Fruit fly (Drosophila melanogaster) whole organism, wandering third instar larva: ENCODE measurements around the gene CG34176.

Experiments used
- Abd-B ChIP-seq: fragments of >200 bp; optimal IDR thresholded peaks from 2 replicates; lab custom pipeline; 2017; ENCODE audit warnings: missing biosample characterization, missing genetic modification characterization
- CG32264 ChIP-seq: fragments of 200-800 bp; sonication (Bioruptor generic); optimal IDR thresholded peaks from 2 replicates; lab custom pipeline; 2016; ENCODE audit warnings: missing biosample characterization, missing genetic modification characterization
- CG9705 ChIP-seq: fragments of 200-800 bp; sonication (Bioruptor generic); optimal IDR thresholded peaks from 2 replicates; lab custom pipeline; 2018; ENCODE audit warnings: missing biosample characterization, mild to moderate bottlenecking, missing genetic modification characterization
- CrebA ChIP-seq: fragments of 200-800 bp; sonication (Bioruptor generic); optimal IDR thresholded peaks from 2 replicates; lab custom pipeline; 2016; ENCODE audit warnings: missing biosample characterization, mild to moderate bottlenecking, missing genetic modification characterization, borderline replicate concordance
- Dfd ChIP-seq: fragments of >200 bp; optimal IDR thresholded peaks from 2 replicates; lab custom pipeline; 2017; ENCODE audit warnings: missing biosample characterization, missing genetic modification characterization
- GATAd ChIP-seq: sonication (Bioruptor generic); optimal IDR thresholded peaks from 2 replicates; lab custom pipeline; 2016; ENCODE audit warnings: missing biosample characterization, missing genetic modification characterization
- HLH106 ChIP-seq: fragments of 200-800 bp; optimal IDR thresholded peaks from 3 replicates; lab custom pipeline; 2019; ENCODE audit warnings: missing biosample characterization, mild to moderate bottlenecking, missing genetic modification characterization, moderate library complexity
- Hnf4 ChIP-seq: fragments of 200-800 bp; sonication (Bioruptor generic); optimal IDR thresholded peaks from 2 replicates; lab custom pipeline; 2016; ENCODE audit warnings: missing biosample characterization, mild to moderate bottlenecking, missing genetic modification characterization
- Jra ChIP-seq: sonication (Bioruptor generic); optimal IDR thresholded peaks from 2 replicates; lab custom pipeline; 2016; ENCODE audit warnings: missing biosample characterization, missing genetic modification characterization
- Mio ChIP-seq: sonication (Bioruptor generic); optimal IDR thresholded peaks from 2 replicates; lab custom pipeline; 2016; ENCODE audit warnings: missing biosample characterization, missing genetic modification characterization
- Myc ChIP-seq: fragments of >200 bp; optimal IDR thresholded peaks from 2 replicates; lab custom pipeline; 2017
- N ChIP-seq: fragments of >200 bp; optimal IDR thresholded peaks from 2 replicates; lab custom pipeline; 2018; ENCODE audit warnings: missing biosample characterization, missing external identifiers, missing genetic modification characterization
- OdsH ChIP-seq: fragments of 200-800 bp; sonication (Bioruptor generic); optimal IDR thresholded peaks from 2 replicates; lab custom pipeline; 2016; ENCODE audit warnings: missing biosample characterization, mild to moderate bottlenecking, missing genetic modification characterization
- Rel ChIP-seq, 2 experiments: fragments of 200-800 bp; sonication (Bioruptor generic) in 1 of 2; optimal IDR thresholded peaks; 2 replicates in 1 of 2; 3 replicates in 1 of 2; lab custom pipeline; 2016 to 2019; ENCODE audit warnings: mild to moderate bottlenecking in 2 of 2, missing biosample characterization in 2 of 2, missing genetic modification characterization in 2 of 2, moderate library complexity in 1 of 2
- Sp1 ChIP-seq: fragments of 200-800 bp; sonication (Bioruptor generic); optimal IDR thresholded peaks from 3 replicates; lab custom pipeline; 2019; ENCODE audit warnings: missing biosample characterization, mild to moderate bottlenecking, missing genetic modification characterization, moderate library complexity
- Vsx2 ChIP-seq: fragments of 200-300, 225-300 bp; sonication (Bioruptor generic); optimal IDR thresholded peaks from 2 replicates; lab custom pipeline; 2018; ENCODE audit warnings: missing biosample characterization, missing genetic modification characterization; ENCODE audit not compliant: partially characterized antibody
- br ChIP-seq: fragments of 200-800 bp; sonication (Bioruptor generic); optimal IDR thresholded peaks from 2 replicates; lab custom pipeline; 2016; ENCODE audit warnings: missing biosample characterization, missing genetic modification characterization
- brk ChIP-seq: fragments of 200-800 bp; sonication (Bioruptor generic); optimal IDR thresholded peaks from 2 replicates; lab custom pipeline; 2016; ENCODE audit warnings: missing biosample characterization, mild to moderate bottlenecking, missing genetic modification characterization
- dl ChIP-seq, 2 experiments: fragments of 175-275, 200-275 bp in 1 of 2; fragments of 200-275 bp in 1 of 2; sonication (Bioruptor generic); optimal IDR thresholded peaks; lab custom pipeline; 2018; ENCODE audit warnings: mild to moderate bottlenecking in 2 of 2, missing biosample characterization in 2 of 2, missing genetic modification characterization in 2 of 2, moderate library complexity in 2 of 2; ENCODE audit not compliant: partially characterized antibody in 2 of 2, insufficient read depth in 1 of 2
- dmrt93B ChIP-seq: fragments of 200-800 bp; sonication (Bioruptor generic); optimal IDR thresholded peaks from 2 replicates; lab custom pipeline; 2018; ENCODE audit warnings: missing biosample characterization, mild to moderate bottlenecking, missing genetic modification characterization
- dsf ChIP-seq: sonication (Bioruptor generic); optimal IDR thresholded peaks from 2 replicates; lab custom pipeline; 2016; ENCODE audit warnings: missing biosample characterization, missing genetic modification characterization, borderline replicate concordance
- foxo ChIP-seq, 2 experiments: fragments of 200-800 bp; sonication (Bioruptor generic); optimal IDR thresholded peaks; 2 replicates in 1 of 2; 3 replicates in 1 of 2; lab custom pipeline; 2016 to 2017; ENCODE audit warnings: missing biosample characterization in 2 of 2, missing genetic modification characterization in 2 of 2
- fru ChIP-seq: fragments of 200-800 bp; sonication (Bioruptor generic); optimal IDR thresholded peaks from 3 replicates; lab custom pipeline; 2016; ENCODE audit warnings: missing biosample characterization, mild to moderate bottlenecking, missing genetic modification characterization
- h ChIP-seq: fragments of 200-800 bp; sonication (Bioruptor generic); optimal IDR thresholded peaks from 3 replicates; lab custom pipeline; 2016; ENCODE audit warnings: missing biosample characterization, mild to moderate bottlenecking, missing genetic modification characterization
- jim ChIP-seq: fragments of 175-275, 200-325 bp; sonication (Bioruptor generic); optimal IDR thresholded peaks from 2 replicates; lab custom pipeline; 2016; ENCODE audit warnings: missing biosample characterization, mild to moderate bottlenecking, missing genetic modification characterization
- lola ChIP-seq: fragments of >200 bp; optimal IDR thresholded peaks from 2 replicates; lab custom pipeline; 2017; ENCODE audit warnings: missing biosample characterization, missing genetic modification characterization
- pan ChIP-seq: fragments of >200 bp; optimal IDR thresholded peaks from 2 replicates; lab custom pipeline; 2017
- rgr ChIP-seq: fragments of 200-800 bp; sonication (Bioruptor generic); optimal IDR thresholded peaks from 3 replicates; lab custom pipeline; 2016; ENCODE audit warnings: missing biosample characterization, mild to moderate bottlenecking, missing genetic modification characterization
- sage ChIP-seq: fragments of 200-800 bp; sonication (Bioruptor generic); optimal IDR thresholded peaks from 2 replicates; lab custom pipeline; 2016; ENCODE audit warnings: missing biosample characterization, mild to moderate bottlenecking, missing genetic modification characterization
- sv ChIP-seq: fragments of 200-800 bp; sonication (Bioruptor generic); optimal IDR thresholded peaks from 3 replicates; lab custom pipeline; 2016; ENCODE audit warnings: missing biosample characterization, missing genetic modification characterization
- tai ChIP-seq: sonication (Bioruptor generic); optimal IDR thresholded peaks from 2 replicates; lab custom pipeline; 2016; ENCODE audit warnings: missing biosample characterization, missing genetic modification characterization
- usp ChIP-seq: fragments of >200 bp; optimal IDR thresholded peaks from 2 replicates; lab custom pipeline; 2017; ENCODE audit warnings: missing biosample characterization, missing genetic modification characterization
- woc ChIP-seq: sonication (Bioruptor generic); optimal IDR thresholded peaks from 2 replicates; lab custom pipeline; 2016; ENCODE audit warnings: missing biosample characterization, mild to moderate bottlenecking, missing genetic modification characterization

Gene CG34176

DNA sequence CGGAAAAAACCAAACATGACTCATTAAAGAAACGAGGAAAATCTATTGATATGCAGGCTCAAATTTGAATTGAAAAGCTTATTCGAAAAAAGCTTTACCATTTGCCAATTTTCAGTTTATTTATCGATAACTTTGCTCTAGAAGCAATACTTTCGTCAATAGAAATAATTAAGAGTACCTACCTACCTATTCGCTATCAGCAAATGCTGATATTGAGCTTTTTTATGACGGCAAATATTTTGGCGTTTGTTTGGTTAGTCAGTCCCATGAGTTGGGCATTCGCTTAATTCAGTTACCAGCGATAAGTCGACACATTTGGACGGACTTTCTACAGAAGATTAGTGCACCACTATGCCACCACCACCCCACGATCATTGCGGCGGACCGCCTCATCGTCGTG, at the start of gene CG34176:
Gene CG34176 (plus strand): TSS at position 301 of the 400 bp plus-strand sequence.
- no peak for TF ChIP-seq Dfd (GFP tag; lab: Kevin White, UChicago)
- no peak for TF ChIP-seq dsf (GFP tag; lab: Kevin White, UChicago)
- no peak for TF ChIP-seq Abd-B
- no peak for TF ChIP-seq Jra (GFP tag; lab: Kevin White, UChicago)
- TF ChIP-seq lola (GFP tag; lab: Kevin White, UChicago) = no peak
- no peak for TF ChIP-seq usp (GFP tag; lab: Kevin White, UChicago)
- no peak for TF ChIP-seq Rel (GFP tag; optimal IDR thresholded peaks at IDR 0.05; lab: Kevin White, UChicago)
- no peak for TF ChIP-seq Rel (tag; optimal IDR thresholded peaks at IDR 0.05; lab: Kevin White, UChicago)
- no peak for TF ChIP-seq Mio (GFP tag; lab: Kevin White, UChicago)
- TF ChIP-seq brk (GFP tag; lab: Kevin White, UChicago) = no peak
- no peak for TF ChIP-seq dl (GFP tag; optimal IDR thresholded peaks at IDR 0.05; lab: Kevin White, UChicago; ENCODE audit: insufficient read depth in 1 of 2, partially characterized antibody in 2 of 2)
- no peak for TF ChIP-seq fru
- no peak for TF ChIP-seq CG32264
- TF ChIP-seq OdsH (GFP tag; lab: Kevin White, UChicago) = no peak
- TF ChIP-seq Hnf4 = no peak
- no peak for TF ChIP-seq Vsx2 (GFP tag; lab: Kevin White, UChicago)
- TF ChIP-seq, all 38 proteins: peak for 0

DNA sequence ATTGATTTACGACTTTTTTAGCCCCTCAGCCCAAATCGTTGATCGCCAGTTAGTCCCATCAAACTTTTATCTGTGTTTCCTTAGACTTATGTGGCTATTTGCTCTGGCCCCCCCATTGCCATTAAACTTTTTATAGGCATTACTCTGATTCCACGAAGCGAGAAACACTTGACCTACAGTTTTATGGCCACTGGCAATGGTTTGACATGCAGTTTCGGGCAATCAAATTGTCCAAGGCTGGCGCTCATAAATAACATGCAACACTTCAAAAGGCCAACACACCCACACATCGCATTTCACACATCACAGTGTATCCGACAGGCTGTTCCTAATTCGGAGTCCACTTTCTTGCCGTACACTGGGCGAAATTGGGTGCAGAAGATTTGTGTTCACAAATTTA, 35.6 kb upstream of the CG34176 start:
- TF ChIP-seq woc (GFP tag; lab: Kevin White, UChicago) (no peak), fru (no peak), N (GFP tag; lab: Kevin White, UChicago) (no peak)

DNA sequence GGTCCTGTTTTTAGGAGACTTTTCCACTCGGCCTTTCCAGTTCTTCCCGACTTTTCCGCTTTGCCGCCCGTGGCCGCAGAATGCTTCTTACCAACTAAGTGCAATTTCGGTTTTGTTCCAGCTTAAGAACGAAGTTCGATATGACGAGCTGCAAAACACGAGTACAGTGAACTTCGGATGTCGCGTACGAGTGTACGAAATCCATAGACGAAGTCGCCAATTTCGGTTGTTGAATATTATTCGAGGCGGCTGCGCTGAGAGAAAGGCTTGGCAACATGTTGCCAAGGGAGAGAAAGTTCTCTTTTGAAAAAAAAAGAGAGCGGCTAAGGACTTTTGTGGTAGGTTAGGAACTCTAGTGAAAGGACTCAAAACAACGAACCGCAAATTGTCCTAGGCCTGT, 12.2 kb upstream of the CG34176 start, which contains the start of gene fred:
Gene fred (minus strand): TSS at position 76 of the 400 bp plus-strand sequence.
- TF ChIP-seq pan (lab: Kevin White, UChicago) (no peak), fru (no peak), rgr (no peak), brk (GFP tag; lab: Kevin White, UChicago) (no peak), OdsH (GFP tag; lab: Kevin White, UChicago) (no peak), usp (GFP tag; lab: Kevin White, UChicago) (no peak), br (GFP tag; lab: Kevin White, UChicago) (no peak), Mio (GFP tag; lab: Kevin White, UChicago) (no peak), HLH106 (tag; lab: Kevin White, UChicago) (no peak), h (no peak), jim (GFP tag; lab: Kevin White, UChicago) (no peak), CrebA (GFP tag; lab: Kevin White, UChicago) (no peak), tai (GFP tag; lab: Kevin White, UChicago) (no peak), Abd-B (no peak), GATAd (GFP tag; lab: Kevin White, UChicago) (no peak), Hnf4 (no peak), foxo (GFP tag; optimal IDR thresholded peaks at IDR 0.05; lab: Kevin White, UChicago) (no peak), CG9705 (GFP tag; lab: Kevin White, UChicago) (no peak)

DNA sequence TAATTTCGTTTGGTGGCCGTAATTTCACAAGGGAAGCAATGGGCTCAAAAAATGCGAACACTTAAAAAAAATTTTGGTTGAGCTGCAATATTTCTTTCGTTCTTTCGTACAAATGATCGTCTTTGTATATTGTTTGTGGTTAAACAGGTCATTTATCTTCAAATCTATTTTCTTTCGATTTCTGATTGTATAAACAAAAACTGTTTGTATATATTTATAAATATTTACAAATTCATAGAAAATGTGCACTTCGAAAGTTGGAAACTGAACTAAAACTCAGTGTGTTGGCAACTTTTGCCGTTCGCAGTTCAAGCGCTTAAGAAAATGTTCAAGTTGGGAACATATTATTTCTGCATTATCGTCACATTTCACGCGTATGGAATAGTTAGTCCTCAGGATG, 4.2 kb upstream of the CG34176 start, which contains the start of gene CG43797:
Gene CG43797 (plus strand): TSS at position 301 of the 400 bp plus-strand sequence.
- TF ChIP-seq Sp1 (GFP tag; lab: Kevin White, UChicago) (no peak), woc (GFP tag; lab: Kevin White, UChicago) (no peak), Myc (no peak), CG32264 (no peak), HLH106 (tag; lab: Kevin White, UChicago) (no peak), jim (GFP tag; lab: Kevin White, UChicago) (no peak), sv (GFP tag; lab: Kevin White, UChicago) (no peak), tai (GFP tag; lab: Kevin White, UChicago) (no peak), dmrt93B (no peak), rgr (no peak), Mio (GFP tag; lab: Kevin White, UChicago) (no peak), pan (lab: Kevin White, UChicago) (no peak), Rel (GFP tag; optimal IDR thresholded peaks at IDR 0.05; lab: Kevin White, UChicago) (no peak), Rel (tag; optimal IDR thresholded peaks at IDR 0.05; lab: Kevin White, UChicago) (no peak), fru (no peak), sage (GFP tag; lab: Kevin White, UChicago) (no peak), Jra (GFP tag; lab: Kevin White, UChicago) (no peak), br (GFP tag; lab: Kevin White, UChicago) (no peak)
